Worm (Caenorhabditis elegans) whole organism, L2 larva: ENCODE data around the gene mocs-1.

Source experiments
- C34F6.9 ChIP-seq: fragments of 150-350 bp; optimal IDR thresholded peaks from 2 replicates; lab custom pipeline; 2014; ENCODE audit warnings: missing biosample characterization, missing genetic modification characterization
- F13H6.1 ChIP-seq: sonication (generic microtip); optimal IDR thresholded peaks from 2 replicates; lab custom pipeline; 2016; ENCODE audit warnings: missing genetic modification characterization, missing compliant biosample characterization
- R02D3.7 ChIP-seq: fragments of 150-350 bp; optimal IDR thresholded peaks from 2 replicates; lab custom pipeline; 2014; ENCODE audit warnings: missing biosample characterization, missing genetic modification characterization
- ZK546.5 ChIP-seq: sonication (generic microtip); optimal IDR thresholded peaks from 2 replicates; lab custom pipeline; 2017; ENCODE audit warnings: missing biosample characterization, missing genetic modification characterization
- ama-1 ChIP-seq: fragments of 150-350 bp; optimal IDR thresholded peaks from 2 replicates; lab custom pipeline; 2018; ENCODE audit warnings: inconsistent platforms
- blmp-1 ChIP-seq: sonication (generic microtip); optimal IDR thresholded peaks from 2 replicates; lab custom pipeline; 2017; ENCODE audit warnings: missing genetic modification characterization, mild to moderate bottlenecking, missing compliant biosample characterization, antibody characterized with exemption, moderate library complexity; ENCODE audit not compliant: insufficient read depth
- ceh-82 ChIP-seq: fragments of 150-350 bp; optimal IDR thresholded peaks from 2 replicates; lab custom pipeline; 2014; ENCODE audit warnings: missing biosample characterization, missing genetic modification characterization
- crh-2 ChIP-seq: sonication (generic microtip); optimal IDR thresholded peaks from 2 replicates; lab custom pipeline; 2017; ENCODE audit warnings: missing biosample characterization, missing genetic modification characterization
- dmd-4 ChIP-seq: sonication (generic microtip); optimal IDR thresholded peaks from 2 replicates; lab custom pipeline; 2017; ENCODE audit warnings: missing biosample characterization, missing genetic modification characterization
- egl-27 ChIP-seq: sonication (generic microtip); optimal IDR thresholded peaks from 3 replicates; lab custom pipeline; 2017; ENCODE audit warnings: missing biosample characterization, missing genetic modification reagents, missing genetic modification characterization
- elt-1 ChIP-seq: fragments of 150-350 bp; optimal IDR thresholded peaks from 2 replicates; lab custom pipeline; 2014; ENCODE audit warnings: missing biosample characterization, missing genetic modification characterization
- elt-3 ChIP-seq: sonication (generic microtip); optimal IDR thresholded peaks from 2 replicates; lab custom pipeline; 2017; ENCODE audit warnings: missing biosample characterization, missing genetic modification characterization
- fos-1 ChIP-seq: fragments of 150-350 bp; optimal IDR thresholded peaks from 2 replicates; lab custom pipeline; 2014; ENCODE audit warnings: missing biosample characterization, missing genetic modification characterization
- lin-11 ChIP-seq: fragments of 150-350 bp; sonication (generic microtip); optimal IDR thresholded peaks from 2 replicates; lab custom pipeline; 2014; ENCODE audit warnings: missing biosample characterization, missing genetic modification characterization, inconsistent platforms, mixed read lengths
- lin-13 ChIP-seq: fragments of 150-350 bp; optimal IDR thresholded peaks from 2 replicates; lab custom pipeline; 2014; ENCODE audit warnings: missing biosample characterization, missing genetic modification reagents, missing genetic modification characterization
- lin-39 ChIP-seq: fragments of 150-350 bp; optimal IDR thresholded peaks from 2 replicates; lab custom pipeline; 2014; ENCODE audit warnings: missing biosample characterization, missing genetic modification reagents, missing genetic modification characterization
- lsy-2 ChIP-seq, 2 experiments: fragments of 150-350 bp in 1 of 2; sonication (generic microtip) in 1 of 2; optimal IDR thresholded peaks; 2 replicates each; lab custom pipeline; 2014 to 2017; ENCODE audit warnings: missing biosample characterization in 2 of 2, missing genetic modification characterization in 2 of 2
- mab-5 ChIP-seq: fragments of 150-350 bp; optimal IDR thresholded peaks from 2 replicates; lab custom pipeline; 2014; ENCODE audit warnings: missing biosample characterization, missing genetic modification characterization
- mdl-1 ChIP-seq, 2 experiments: fragments of 150-350 bp in 1 of 2; sonication (generic microtip) in 1 of 2; optimal IDR thresholded peaks; 2 replicates each; lab custom pipeline; 2017; ENCODE audit warnings: missing biosample characterization in 2 of 2, missing genetic modification characterization in 2 of 2
- nhr-11 ChIP-seq: fragments of 150-350 bp; optimal IDR thresholded peaks from 2 replicates; lab custom pipeline; 2014; ENCODE audit warnings: missing biosample characterization, missing genetic modification characterization
- nhr-12 ChIP-seq: fragments of 150-350 bp; optimal IDR thresholded peaks from 2 replicates; lab custom pipeline; 2014; ENCODE audit warnings: missing biosample characterization, missing genetic modification characterization
- nhr-129 ChIP-seq: fragments of 150-350 bp; optimal IDR thresholded peaks from 2 replicates; lab custom pipeline; 2014; ENCODE audit warnings: missing biosample characterization, missing genetic modification characterization
- nhr-21 ChIP-seq: fragments of 150-350 bp; optimal IDR thresholded peaks from 2 replicates; lab custom pipeline; 2014; ENCODE audit warnings: missing biosample characterization, missing genetic modification characterization
- nhr-23 ChIP-seq: fragments of 150-350 bp; optimal IDR thresholded peaks from 2 replicates; lab custom pipeline; 2014; ENCODE audit warnings: missing biosample characterization, missing genetic modification reagents, missing genetic modification characterization
- nhr-237 ChIP-seq: fragments of 150-350 bp; optimal IDR thresholded peaks from 2 replicates; lab custom pipeline; 2014; ENCODE audit warnings: missing biosample characterization, missing genetic modification characterization
- nhr-25 ChIP-seq: fragments of 150-350 bp; sonication (generic microtip); optimal IDR thresholded peaks from 3 replicates; lab custom pipeline; 2014; ENCODE audit warnings: missing biosample characterization, missing genetic modification characterization
- nhr-6 ChIP-seq: fragments of 150-350 bp; optimal IDR thresholded peaks from 2 replicates; lab custom pipeline; 2014; ENCODE audit warnings: missing biosample characterization, missing genetic modification characterization
- peb-1 ChIP-seq: fragments of 150-350 bp; optimal IDR thresholded peaks from 2 replicates; lab custom pipeline; 2014; ENCODE audit warnings: missing biosample characterization, missing genetic modification characterization
- sem-4 ChIP-seq: fragments of 150-350 bp; optimal IDR thresholded peaks from 2 replicates; lab custom pipeline; 2014; ENCODE audit warnings: missing biosample characterization, missing genetic modification reagents, missing genetic modification characterization
- skn-1 ChIP-seq: sonication (generic microtip); optimal IDR thresholded peaks from 2 replicates; lab custom pipeline; 2017; ENCODE audit warnings: missing biosample characterization, missing genetic modification characterization
- sma-3 ChIP-seq: sonication (generic microtip); optimal IDR thresholded peaks from 2 replicates; lab custom pipeline; 2016; ENCODE audit warnings: missing genetic modification reagents, missing genetic modification characterization, missing compliant biosample characterization
- sma-9 ChIP-seq, 2 experiments: fragments of 150-350 bp in 1 of 2; sonication (generic microtip) in 1 of 2; optimal IDR thresholded peaks; 2 replicates each; lab custom pipeline; 2014 to 2016; ENCODE audit warnings: missing genetic modification characterization in 2 of 2, mild to moderate bottlenecking in 1 of 2, missing biosample characterization in 1 of 2, missing compliant biosample characterization in 1 of 2, missing genetic modification reagents in 1 of 2, moderate library complexity in 1 of 2
- snpc-4 ChIP-seq: fragments of 150-350 bp; optimal IDR thresholded peaks from 2 replicates; lab custom pipeline; 2014; ENCODE audit warnings: missing biosample characterization, missing genetic modification characterization
- unc-55 ChIP-seq: fragments of 150-350 bp; sonication (generic microtip); optimal IDR thresholded peaks from 3 replicates; lab custom pipeline; 2014; ENCODE audit warnings: missing biosample characterization, missing genetic modification reagents, missing genetic modification characterization
- zag-1 ChIP-seq: fragments of 150-350 bp; optimal IDR thresholded peaks from 2 replicates; lab custom pipeline; 2014; ENCODE audit warnings: missing biosample characterization, missing genetic modification characterization
- ztf-1 ChIP-seq: fragments of 200-800 bp; sonication (Bioruptor generic); conservative IDR thresholded peaks from 2 replicates; pipeline ENCODE4 v1.3.6; 2022; ENCODE audit warnings: missing genetic modification characterization, missing compliant biosample characterization
- ztf-11 ChIP-seq: sonication (generic microtip); optimal IDR thresholded peaks from 2 replicates; lab custom pipeline; 2017; ENCODE audit warnings: missing biosample characterization, missing genetic modification characterization
- ztf-4 ChIP-seq: fragments of 150-350 bp; optimal IDR thresholded peaks from 2 replicates; lab custom pipeline; 2014; ENCODE audit warnings: missing biosample characterization, missing genetic modification characterization

mocs-1 gene

DNA sequence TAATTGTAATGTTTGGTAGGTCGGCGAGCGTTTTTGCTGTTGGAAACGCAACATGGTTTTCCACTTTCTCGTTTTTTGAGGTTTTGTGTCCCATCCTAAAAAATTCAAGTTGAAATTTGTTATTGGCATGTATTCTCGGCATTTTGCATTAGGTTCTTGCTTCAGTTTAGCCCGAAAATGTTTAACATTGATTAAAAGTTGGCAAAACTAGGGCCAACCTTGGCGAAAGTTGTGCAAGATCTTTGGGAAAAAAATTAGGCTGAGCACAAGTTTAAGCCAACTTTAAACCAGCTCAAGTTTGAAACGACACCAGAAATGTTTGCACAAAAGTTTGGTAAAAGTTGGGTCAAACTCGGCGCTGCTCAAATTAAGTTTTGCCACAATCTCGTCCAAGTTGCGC is 36.7 kb upstream of the mocs-1 start, which contains the start of gene exc-1:
exc-1 (minus strand) TSS at position 101 of the 400 bp plus-strand sequence.
- TF ChIP-seq R02D3.7 (tag; lab: Kevin White, UChicago) = no peak
- TF ChIP-seq nhr-11 (tag; lab: Kevin White, UChicago) = no peak
- no peak for TF ChIP-seq nhr-237 (tag; lab: Kevin White, UChicago)
- no peak for TF ChIP-seq fos-1 (tag; lab: Kevin White, UChicago)
- no peak for TF ChIP-seq nhr-23 (tag; lab: Kevin White, UChicago)
- TF ChIP-seq ztf-11 = no peak
- TF ChIP-seq mdl-1 (tag; optimal IDR thresholded peaks at IDR 0.05; lab: Kevin White, UChicago) = no peak

- TF ChIP-seq elt-1 (peak; percentile 67), peb-1 (tag; lab: Kevin White, UChicago) (no peak), ama-1 (lab: Kevin White, UChicago) (no peak), egl-27 (tag; lab: Kevin White, UChicago) (peak; percentile 76), mab-5 (tag; lab: Kevin White, UChicago) (no peak), sem-4 (tag; lab: Kevin White, UChicago) (peak; percentile 86)
Measured at ce11 chrX:15469957-15470548, 29.5 kb upstream of the mocs-1 start.

- TF ChIP-seq snpc-4 (tag; lab: Kevin White, UChicago) (peak; percentile 24), nhr-129 (no peak)
Measured at ce11 chrX:15468657-15469056, 28.1 kb upstream of the mocs-1 start.

- TF ChIP-seq lin-39 (tag; lab: Kevin White, UChicago) (no peak), nhr-129 (no peak), sma-3 (GFP tag; lab: Kevin White, UChicago) (no peak), skn-1 (tag; lab: Kevin White, UChicago) (no peak), nhr-21 (no peak), blmp-1 (tag; lab: Kevin White, UChicago) (no peak), snpc-4 (tag; lab: Kevin White, UChicago) (no peak), nhr-25 (tag; lab: Kevin White, UChicago) (no peak), peb-1 (tag; lab: Kevin White, UChicago) (no peak), ZK546.5 (tag; lab: Kevin White, UChicago) (no peak), crh-2 (tag; lab: Kevin White, UChicago) (no peak), lsy-2 (tag; optimal IDR thresholded peaks at IDR 0.05; lab: Kevin White, UChicago) (no peak), elt-1 (no peak), sem-4 (tag; lab: Kevin White, UChicago) (no peak)
Measured at ce11 chrX:15466032-15466431, 25.4 kb upstream of the mocs-1 start, which contains the start of gene sprr-1. Gene sprr-1 (plus strand): TSS chrX:15466300.

DNA sequence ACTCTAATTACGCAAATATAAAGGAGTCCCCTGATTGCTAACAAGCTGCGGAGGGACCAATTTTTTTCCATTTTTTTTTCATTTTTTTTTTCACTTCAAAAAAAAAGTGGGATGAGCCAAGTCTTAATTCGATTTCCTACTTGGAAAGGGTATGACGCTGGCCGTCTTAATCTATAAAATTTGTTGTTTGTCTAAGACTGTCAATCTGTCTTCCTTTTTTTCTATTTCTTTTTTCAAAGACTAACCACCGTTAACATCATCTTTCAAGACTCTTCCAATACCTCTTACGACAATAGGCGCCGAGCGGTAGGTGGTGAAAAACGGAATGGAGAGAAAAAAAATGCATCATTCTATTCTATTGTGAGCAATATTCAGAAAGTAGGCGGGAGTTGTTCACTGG is 24.5 kb upstream of the mocs-1 start:
- no peak for TF ChIP-seq mdl-1 (tag; optimal IDR thresholded peaks at IDR 0.05; lab: Kevin White, UChicago)
- no peak for TF ChIP-seq elt-3 (tag; lab: Kevin White, UChicago)
- no peak for TF ChIP-seq R02D3.7 (tag; lab: Kevin White, UChicago)
- TF ChIP-seq unc-55 (GFP tag; lab: Kevin White, UChicago) = no peak
- TF ChIP-seq dmd-4 (tag; lab: Kevin White, UChicago) = no peak
- TF ChIP-seq blmp-1 (tag; lab: Kevin White, UChicago) = no peak
- TF ChIP-seq fos-1 (tag; lab: Kevin White, UChicago) = no peak
- TF ChIP-seq F13H6.1 (tag; lab: Kevin White, UChicago) = no peak
- TF ChIP-seq sem-4 (tag; lab: Kevin White, UChicago) = no peak
- TF ChIP-seq ztf-11 = no peak

ce11 chrX:15446292-15446794 is 5.7 kb upstream of the mocs-1 start, which contains the start of gene R03A10.5:
Gene R03A10.5 (plus strand): TSS chrX:15446722.
- TF ChIP-seq ztf-4 (no peak), mab-5 (tag; lab: Kevin White, UChicago) (no peak), ceh-82 (tag; lab: Kevin White, UChicago) (no peak), ama-1 (lab: Kevin White, UChicago) (no peak), lin-13 (GFP tag; lab: Kevin White, UChicago) (no peak), mdl-1 (tag; optimal IDR thresholded peaks at IDR 0.05; lab: Kevin White, UChicago) (no peak), unc-55 (GFP tag; lab: Kevin White, UChicago) (no peak), egl-27 (tag; lab: Kevin White, UChicago) (no peak), lin-11 (no peak), F13H6.1 (tag; lab: Kevin White, UChicago) (no peak), zag-1 (no peak), sma-9 (GFP tag; optimal IDR thresholded peaks at IDR 0.05; lab: Kevin White, UChicago) (no peak), sma-9 (tag; optimal IDR thresholded peaks at IDR 0.05; lab: Kevin White, UChicago) (no peak), ztf-11 (no peak), ztf-1 (GFP tag; lab: Robert Waterston, UW) (no peak), C34F6.9 (tag; lab: Kevin White, UChicago) (no peak), elt-3 (tag; lab: Kevin White, UChicago) (no peak), nhr-6 (tag; lab: Kevin White, UChicago) (no peak), R02D3.7 (tag; lab: Kevin White, UChicago) (no peak), nhr-12 (no peak), crh-2 (tag; lab: Kevin White, UChicago) (no peak)
- TF ChIP-seq, all 48 proteins: peak for 0
